Worm (Caenorhabditis elegans) whole organism, L4 larva: ENCODE measurements around the gene F01D5.1.

Source experiments
- F10B5.3 ChIP-seq: sonication (generic microtip); optimal IDR thresholded peaks from 2 replicates; lab custom pipeline; 2016; ENCODE audit warnings: mild to moderate bottlenecking, missing genetic modification characterization, missing compliant biosample characterization
- F37D6.2 ChIP-seq: sonication (generic microtip); optimal IDR thresholded peaks from 2 replicates; lab custom pipeline; 2016; ENCODE audit warnings: mild to moderate bottlenecking, missing genetic modification characterization, missing compliant biosample characterization
- F44E2.7 ChIP-seq: fragments of 200-800 bp; sonication (Bioruptor generic); IDR thresholded peaks from 2 replicates; pipeline ENCODE4 v2.1.2; 2022; ENCODE audit warnings: missing genetic modification characterization, missing compliant biosample characterization
- F49E8.2 ChIP-seq: sonication (generic microtip); optimal IDR thresholded peaks from 2 replicates; lab custom pipeline; 2016; ENCODE audit warnings: missing compliant biosample characterization, mild to moderate bottlenecking, missing genetic modification characterization, borderline replicate concordance
- T20F7.1 ChIP-seq: fragments of 200-800 bp; sonication (Bioruptor generic); optimal IDR thresholded peaks from 2 replicates; lab custom pipeline; 2018; ENCODE audit warnings: mild to moderate bottlenecking, missing genetic modification characterization, missing compliant biosample characterization
- Y105C5A.15 ChIP-seq: fragments of 200-800 bp; sonication (Bioruptor generic); IDR thresholded peaks from 2 replicates; pipeline ENCODE4 v1.3.6; 2022; ENCODE audit warnings: missing genetic modification characterization, missing compliant biosample characterization
- Y48G9A.11 ChIP-seq: fragments of 200-800 bp; sonication (Bioruptor generic); IDR thresholded peaks from 2 replicates; pipeline ENCODE4 v1.3.6; 2022; ENCODE audit warnings: missing genetic modification reagents, missing genetic modification characterization, missing compliant biosample characterization
- ZK337.2 ChIP-seq: fragments of 200-800 bp; sonication (Bioruptor generic); IDR thresholded peaks from 2 replicates; pipeline ENCODE4 v1.3.6; 2022; ENCODE audit warnings: missing genetic modification reagents, missing genetic modification characterization, missing compliant biosample characterization
- aha-1 ChIP-seq: fragments of 150-350 bp; peaks from one replicate; lab custom pipeline; 2014; ENCODE audit warnings: missing biosample characterization, missing genetic modification characterization
- ama-1 ChIP-seq: fragments of 150-350 bp; optimal IDR thresholded peaks from 2 replicates; lab custom pipeline; 2014; ENCODE audit warnings: inconsistent platforms, mixed read lengths
- arid-1 ChIP-seq: fragments of 200-800 bp; sonication (Bioruptor generic); conservative IDR thresholded peaks from 2 replicates; pipeline ENCODE4 v1.3.6; 2022; ENCODE audit warnings: missing genetic modification reagents, missing genetic modification characterization, missing compliant biosample characterization
- attf-4 ChIP-seq: sonication (generic microtip); optimal IDR thresholded peaks from 3 replicates; lab custom pipeline; 2017; ENCODE audit warnings: missing biosample characterization, missing genetic modification characterization
- ceh-32 ChIP-seq: sonication (generic microtip); optimal IDR thresholded peaks from 2 replicates; lab custom pipeline; 2016; ENCODE audit warnings: mild to moderate bottlenecking, missing genetic modification characterization, missing compliant biosample characterization; ENCODE audit not compliant: poor library complexity
- ceh-62 ChIP-seq: sonication (generic microtip); optimal IDR thresholded peaks from 2 replicates; lab custom pipeline; 2017; ENCODE audit warnings: missing biosample characterization, missing genetic modification characterization
- cey-2 ChIP-seq: sonication (generic microtip); optimal IDR thresholded peaks from 3 replicates; lab custom pipeline; 2017; ENCODE audit warnings: missing genetic modification characterization, mild to moderate bottlenecking, missing compliant biosample characterization, antibody characterized with exemption, borderline replicate concordance; ENCODE audit not compliant: insufficient read depth
- ctbp-1 ChIP-seq: fragments of 200-800 bp; sonication (Bioruptor generic); IDR thresholded peaks from 2 replicates; pipeline ENCODE4 v1.3.6; 2022; ENCODE audit warnings: missing genetic modification reagents, missing genetic modification characterization, missing compliant biosample characterization
- daf-16 ChIP-seq, 3 experiments: sonication (generic microtip); optimal IDR thresholded peaks; 2 replicates each; lab custom pipeline; 2016 to 2017; ENCODE audit warnings: missing genetic modification characterization in 3 of 3, missing genetic modification reagents in 3 of 3, mild to moderate bottlenecking in 2 of 3, missing compliant biosample characterization in 2 of 3, missing biosample characterization in 1 of 3, moderate library complexity in 1 of 3
- daf-19 ChIP-seq: fragments of 200-800 bp; sonication (Bioruptor generic); conservative IDR thresholded peaks from 2 replicates; pipeline ENCODE4 v1.3.6; 2022; ENCODE audit warnings: missing genetic modification characterization, missing compliant biosample characterization
- daf-8 ChIP-seq: fragments of 200-800 bp; sonication (Bioruptor generic); IDR thresholded peaks from 2 replicates; pipeline ENCODE4 v1.3.6; 2022; ENCODE audit warnings: missing genetic modification characterization, missing compliant biosample characterization
- dmd-8 ChIP-seq: fragments of 200-800 bp; sonication (Bioruptor generic); IDR thresholded peaks from 2 replicates; pipeline ENCODE4 v1.3.6; 2022; ENCODE audit warnings: missing genetic modification characterization, missing compliant biosample characterization
- duxl-1 ChIP-seq: sonication (generic microtip); optimal IDR thresholded peaks from 2 replicates; lab custom pipeline; 2016; ENCODE audit warnings: mild to moderate bottlenecking, missing genetic modification characterization, moderate library complexity, missing compliant biosample characterization; ENCODE audit not compliant: poor library complexity
- egl-27 ChIP-seq: sonication (generic microtip); optimal IDR thresholded peaks from 3 replicates; lab custom pipeline; 2017; ENCODE audit warnings: missing biosample characterization, missing genetic modification reagents, missing genetic modification characterization
- fkh-10 ChIP-seq: fragments of 150-350 bp; optimal IDR thresholded peaks from 2 replicates; lab custom pipeline; 2014; ENCODE audit warnings: missing biosample characterization, missing genetic modification reagents, missing genetic modification characterization
- fos-1 ChIP-seq: fragments of 150-350 bp; optimal IDR thresholded peaks from 2 replicates; lab custom pipeline; 2014; ENCODE audit warnings: missing biosample characterization, missing genetic modification characterization
- gei-8 ChIP-seq: fragments of 200-800 bp; sonication (Bioruptor generic); optimal IDR thresholded peaks from 2 replicates; lab custom pipeline; 2018; ENCODE audit warnings: mild to moderate bottlenecking, missing genetic modification characterization, missing compliant biosample characterization
- hlh-11 ChIP-seq: fragments of 200-800 bp; sonication (Bioruptor generic); optimal IDR thresholded peaks from 2 replicates; lab custom pipeline; 2018; ENCODE audit warnings: mild to moderate bottlenecking, missing genetic modification characterization, missing compliant biosample characterization
- jun-1 ChIP-seq: fragments of 150-350 bp; optimal IDR thresholded peaks from 2 replicates; lab custom pipeline; 2014; ENCODE audit warnings: missing biosample characterization, missing genetic modification reagents, missing genetic modification characterization
- lim-7 ChIP-seq: fragments of 200-800 bp; sonication (Bioruptor generic); IDR thresholded peaks from 2 replicates; pipeline ENCODE4 v1.3.6; 2022; ENCODE audit warnings: missing genetic modification characterization, missing compliant biosample characterization
- lsy-2 ChIP-seq, 2 experiments: fragments of 150-350 bp in 1 of 2; sonication (generic microtip) in 1 of 2; optimal IDR thresholded peaks; 2 replicates each; lab custom pipeline; 2014 to 2017; ENCODE audit warnings: missing biosample characterization in 2 of 2, missing genetic modification characterization in 2 of 2
- madf-9 ChIP-seq: fragments of 200-800 bp; sonication (Bioruptor generic); conservative IDR thresholded peaks from 2 replicates; pipeline ENCODE4 v1.3.6; 2022; ENCODE audit warnings: missing genetic modification reagents, missing genetic modification characterization, missing compliant biosample characterization
- mep-1 ChIP-seq: fragments of 150-350 bp; sonication (generic microtip); optimal IDR thresholded peaks from 3 replicates; lab custom pipeline; 2014; ENCODE audit warnings: missing biosample characterization, missing genetic modification characterization
- mxl-2 ChIP-seq: fragments of 200-800 bp; sonication (Bioruptor generic); conservative IDR thresholded peaks from 2 replicates; pipeline ENCODE4 v1.3.6; 2022; ENCODE audit warnings: missing genetic modification reagents, missing genetic modification characterization, missing compliant biosample characterization
- nhr-11 ChIP-seq: fragments of 150-350 bp; optimal IDR thresholded peaks from 2 replicates; lab custom pipeline; 2014; ENCODE audit warnings: missing biosample characterization, missing genetic modification characterization
- nhr-237 ChIP-seq: sonication (generic microtip); optimal IDR thresholded peaks from 2 replicates; lab custom pipeline; 2017; ENCODE audit warnings: missing biosample characterization, missing genetic modification characterization
- nhr-28 ChIP-seq: fragments of 150-350 bp; optimal IDR thresholded peaks from 2 replicates; lab custom pipeline; 2014; ENCODE audit warnings: missing biosample characterization, missing genetic modification characterization
- nhr-41 ChIP-seq: fragments of 200-800 bp; sonication (Bioruptor generic); IDR thresholded peaks from 2 replicates; pipeline ENCODE4 v1.3.6; 2022; ENCODE audit warnings: missing genetic modification reagents, missing genetic modification characterization, missing compliant biosample characterization
- nhr-48 ChIP-seq: sonication (generic microtip); optimal IDR thresholded peaks from 2 replicates; lab custom pipeline; 2016; ENCODE audit warnings: mild to moderate bottlenecking, missing genetic modification characterization, missing compliant biosample characterization
- nhr-6 ChIP-seq: fragments of 150-350 bp; optimal IDR thresholded peaks from 2 replicates; lab custom pipeline; 2014; ENCODE audit warnings: missing biosample characterization, missing genetic modification characterization
- pqm-1 ChIP-seq: sonication (generic microtip); optimal IDR thresholded peaks from 2 replicates; lab custom pipeline; 2017; ENCODE audit warnings: missing biosample characterization, missing genetic modification characterization
- set-16 ChIP-seq: fragments of 200-800 bp; sonication (Bioruptor generic); IDR thresholded peaks from 2 replicates; pipeline ENCODE4 v1.3.6; 2022; ENCODE audit warnings: missing genetic modification reagents, missing genetic modification characterization, missing compliant biosample characterization
- skn-1 ChIP-seq: fragments of 150-350 bp; optimal IDR thresholded peaks from 2 replicates; lab custom pipeline; 2014; ENCODE audit warnings: missing biosample characterization, missing genetic modification characterization
- spr-3 ChIP-seq: fragments of 200-800 bp; sonication (Bioruptor generic); optimal IDR thresholded peaks from 2 replicates; lab custom pipeline; 2018; ENCODE audit warnings: mild to moderate bottlenecking, missing genetic modification characterization, missing compliant biosample characterization
- tag-97 ChIP-seq: fragments of 200-800 bp; sonication (Bioruptor generic); IDR thresholded peaks from 2 replicates; pipeline ENCODE4 v1.3.6; 2022; ENCODE audit warnings: missing genetic modification characterization, missing compliant biosample characterization
- tra-1 ChIP-seq: fragments of 200-800 bp; sonication (Bioruptor generic); IDR thresholded peaks from 2 replicates; pipeline ENCODE4 v1.3.6; 2022; ENCODE audit warnings: missing genetic modification reagents, missing genetic modification characterization, missing compliant biosample characterization
- unc-39 ChIP-seq: sonication (generic microtip); optimal IDR thresholded peaks from 2 replicates; lab custom pipeline; 2017; ENCODE audit warnings: missing biosample characterization, missing genetic modification characterization
- zfp-3 ChIP-seq: fragments of 200-800 bp; sonication (Bioruptor generic); conservative IDR thresholded peaks from 2 replicates; pipeline ENCODE4 v1.3.6; 2022; ENCODE audit warnings: missing genetic modification reagents, missing genetic modification characterization, missing compliant biosample characterization
- zip-2 ChIP-seq: fragments of 150-350 bp; optimal IDR thresholded peaks from 2 replicates; lab custom pipeline; 2014; ENCODE audit warnings: missing biosample characterization, missing genetic modification characterization
- ztf-11 ChIP-seq: fragments of 150-350 bp; optimal IDR thresholded peaks from 2 replicates; lab custom pipeline; 2014; ENCODE audit warnings: missing biosample characterization, missing genetic modification characterization

The F01D5.1 gene

DNA sequence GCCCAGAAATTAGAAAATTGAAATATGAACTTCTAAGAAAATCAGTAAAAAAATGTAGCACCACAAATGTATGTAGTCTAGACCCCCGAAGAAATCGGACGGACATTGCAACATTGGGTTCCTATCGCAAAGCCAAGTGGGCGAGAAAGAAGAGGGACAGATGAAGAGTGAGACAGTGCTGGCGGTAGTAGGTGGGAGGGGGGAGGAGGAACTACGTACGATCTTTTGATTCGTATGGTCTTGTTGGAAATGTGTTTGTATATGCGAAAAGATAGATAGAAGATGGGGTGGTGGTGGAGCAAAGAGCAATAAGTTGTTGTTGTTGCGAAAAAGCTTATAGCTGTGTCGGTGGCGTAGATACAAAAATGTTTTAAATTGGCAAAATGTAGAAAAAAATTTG is 41.0 kb upstream of the F01D5.1 start (continued):
- TF ChIP-seq arid-1 (no peak), daf-16 (GFP tag; optimal IDR thresholded peaks at IDR 0.05; lab: Kevin White, UChicago) (no peak), daf-16 (tag; optimal IDR thresholded peaks at IDR 0.05; lab: Kevin White, UChicago) (peak; percentile 62), tra-1 (GFP tag; lab: Robert Waterston, UW) (0 out of 2 replicates have a peak, but pooled peaks have one; percentile 10), ceh-32 (no peak), spr-3 (GFP tag; lab: Kevin White, UChicago) (no peak), F37D6.2 (tag; lab: Kevin White, UChicago) (no peak), nhr-237 (tag; lab: Kevin White, UChicago) (no peak), daf-19 (GFP tag; lab: Robert Waterston, UW) (no peak), nhr-41 (no peak), hlh-11 (peak; percentile 8), set-16 (GFP tag; lab: Robert Waterston, UW) (peak; percentile 16; the same call in 1 of the 2 replicates), unc-39 (tag; lab: Kevin White, UChicago) (no peak)

DNA sequence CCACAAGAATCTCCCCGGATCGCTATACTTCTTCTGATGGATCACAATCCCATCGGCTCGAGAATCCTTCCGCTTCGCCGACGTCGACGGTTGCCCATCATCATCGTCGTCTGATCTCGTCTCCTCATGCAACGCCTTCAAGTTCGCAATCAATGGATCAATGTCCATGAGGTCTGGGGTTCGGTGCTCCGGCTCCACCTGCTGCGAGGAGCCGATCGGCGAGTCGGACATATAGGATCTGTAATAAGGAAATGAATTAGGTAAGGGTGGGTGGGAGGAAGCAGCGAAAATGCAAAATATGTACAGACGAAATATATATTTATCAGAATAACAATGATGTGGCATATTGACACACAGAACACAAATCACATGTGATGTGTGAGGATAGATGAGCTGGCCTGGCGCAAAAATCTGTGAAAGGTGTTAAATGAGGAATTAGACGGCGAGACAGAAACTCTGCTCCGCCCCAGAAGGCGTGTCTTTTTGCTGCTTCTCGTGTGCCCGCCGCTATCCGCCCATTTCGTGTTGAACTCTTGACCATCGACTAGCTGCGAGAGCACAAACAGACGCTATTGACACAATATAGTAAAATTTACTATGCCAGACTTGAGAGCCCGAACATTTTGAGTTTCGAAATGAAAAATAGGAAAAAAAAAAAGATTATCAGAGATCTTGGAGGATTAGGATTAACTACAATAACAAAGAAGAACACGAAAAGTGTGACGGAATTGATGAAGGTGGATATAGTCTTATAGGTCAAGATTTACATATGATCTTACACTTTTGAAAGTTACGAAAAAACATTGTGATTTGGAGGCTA is 40.3 kb upstream of the F01D5.1 start:
- TF ChIP-seq F49E8.2 (tag; lab: Kevin White, UChicago) (no peak), arid-1 (no peak), skn-1 (tag; lab: Kevin White, UChicago) (no peak), lsy-2 (tag; optimal IDR thresholded peaks at IDR 0.05; lab: Kevin White, UChicago) (peak in 1 of 2 experiments; percentile 25), egl-27 (no peak), Y48G9A.11 (no peak), T20F7.1 (GFP tag; lab: Kevin White, UChicago) (no peak), jun-1 (no peak), ama-1 (no peak), ZK337.2 (GFP tag; lab: Robert Waterston, UW) (no peak), fos-1 (tag; lab: Kevin White, UChicago) (no peak), mep-1 (tag; lab: Kevin White, UChicago) (no peak), nhr-6 (tag; lab: Kevin White, UChicago) (no peak), F44E2.7 (no peak), nhr-11 (tag; lab: Kevin White, UChicago) (no peak), aha-1 (tag; lab: Kevin White, UChicago) (peak; percentile 95), zip-2 (tag; lab: Kevin White, UChicago) (no peak), gei-8 (GFP tag; lab: Kevin White, UChicago) (no peak), nhr-48 (no peak), daf-8 (GFP tag; lab: Robert Waterston, UW) (no peak), ceh-32 (no peak), fkh-10 (GFP tag; lab: Kevin White, UChicago) (no peak), cey-2 (tag; lab: Kevin White, UChicago) (no peak), dmd-8 (GFP tag; lab: Robert Waterston, UW) (no peak), ctbp-1 (GFP tag; lab: Robert Waterston, UW) (no peak), F10B5.3 (tag; lab: Kevin White, UChicago) (no peak), tag-97 (GFP tag; lab: Robert Waterston, UW) (no peak), Y105C5A.15 (GFP tag; lab: Robert Waterston, UW) (no peak), zfp-3 (no peak), nhr-41 (no peak), pqm-1 (tag; lab: Kevin White, UChicago) (no peak), ceh-62 (tag; lab: Kevin White, UChicago) (no peak), daf-19 (GFP tag; lab: Robert Waterston, UW) (no peak), F37D6.2 (tag; lab: Kevin White, UChicago) (no peak), unc-39 (tag; lab: Kevin White, UChicago) (no peak), ztf-11 (tag; lab: Kevin White, UChicago) (no peak), attf-4 (tag; lab: Kevin White, UChicago) (no peak), duxl-1 (tag; lab: Kevin White, UChicago) (no peak), madf-9 (GFP tag; lab: Robert Waterston, UW) (no peak), nhr-28 (tag; lab: Kevin White, UChicago) (no peak), lim-7 (GFP tag; lab: Robert Waterston, UW) (no peak), mxl-2 (GFP tag; lab: Robert Waterston, UW) (no peak)
